Fruit fly (Drosophila melanogaster) whole organism, embryonic: ENCODE data around the gene CG31038.

Experiments used
- Bgb ChIP-seq: fragments of 200-800 bp; sonication (Bioruptor generic); IDR thresholded peaks from 2 replicates; pipeline ENCODE4 v1.3.6; 2022; ENCODE audit warnings: missing biosample characterization, missing genetic modification characterization; ENCODE audit not compliant: partially characterized antibody
- BtbVII ChIP-seq: fragments of 200-800 bp; sonication (Bioruptor generic); optimal IDR thresholded peaks from 3 replicates; lab custom pipeline; 2017; ENCODE audit warnings: missing biosample characterization, mild to moderate bottlenecking, missing genetic modification characterization
- CG10959 ChIP-seq: fragments of 200-800 bp; sonication (Bioruptor generic); IDR thresholded peaks from 2 replicates; pipeline ENCODE4 v1.3.6; 2022; ENCODE audit warnings: missing biosample characterization, missing genetic modification characterization
- CG12744 ChIP-seq: fragments of 200-800 bp; sonication (Bioruptor generic); optimal IDR thresholded peaks from 2 replicates; lab custom pipeline; 2016; ENCODE audit warnings: missing biosample characterization, missing genetic modification characterization
- CG1529 ChIP-seq: fragments of 200-800 bp; sonication (Bioruptor generic); optimal IDR thresholded peaks from 3 replicates; lab custom pipeline; 2018; ENCODE audit warnings: missing biosample characterization, missing genetic modification characterization
- CG17186 ChIP-seq: fragments of 200-800 bp; sonication (Bioruptor generic); optimal IDR thresholded peaks from 3 replicates; lab custom pipeline; 2017; ENCODE audit warnings: missing biosample characterization, missing genetic modification reagents, missing genetic modification characterization
- CG18262 ChIP-seq: fragments of 200-800 bp; optimal IDR thresholded peaks from 3 replicates; lab custom pipeline; 2019; ENCODE audit warnings: missing biosample characterization, mild to moderate bottlenecking, missing genetic modification characterization, moderate library complexity
- CG2120 ChIP-seq: fragments of 200-800 bp; sonication (Bioruptor generic); optimal IDR thresholded peaks from 3 replicates; lab custom pipeline; 2016; ENCODE audit warnings: missing biosample characterization, missing genetic modification characterization
- CG2199 ChIP-seq: fragments of 200-800 bp; sonication (Bioruptor generic); IDR thresholded peaks from 3 replicates; pipeline ENCODE4 v1.3.6; 2022; ENCODE audit warnings: missing biosample characterization, missing genetic modification characterization
- CG30403 ChIP-seq: fragments of 200-800 bp; sonication (Bioruptor generic); optimal IDR thresholded peaks from 3 replicates; lab custom pipeline; 2016; ENCODE audit warnings: missing biosample characterization, missing genetic modification characterization
- CG31365 ChIP-seq: fragments of 200-800 bp; sonication (Bioruptor generic); optimal IDR thresholded peaks from 2 replicates; lab custom pipeline; 2018; ENCODE audit warnings: missing biosample characterization, mild to moderate bottlenecking, missing genetic modification characterization
- CG34422 ChIP-seq: fragments of 200-800 bp; sonication (Bioruptor generic); IDR thresholded peaks from 3 replicates; pipeline ENCODE4 v1.3.6; 2022; ENCODE audit warnings: missing biosample characterization, missing genetic modification characterization
- CG4328 ChIP-seq: fragments of 200-800 bp; sonication (Bioruptor generic); optimal IDR thresholded peaks from 3 replicates; lab custom pipeline; 2017; ENCODE audit warnings: missing biosample characterization, missing genetic modification reagents, missing genetic modification characterization
- CG6175 ChIP-seq: fragments of 200-800 bp; sonication (Bioruptor generic); IDR thresholded peaks from 3 replicates; pipeline ENCODE4 v1.3.6; 2022; ENCODE audit warnings: missing biosample characterization, missing genetic modification characterization
- CG6272 ChIP-seq: fragments of 200-800 bp; sonication (Bioruptor generic); IDR thresholded peaks from 2 replicates; pipeline ENCODE4 v1.3.6; 2022; ENCODE audit warnings: missing biosample characterization, missing genetic modification characterization
- CG6654 ChIP-seq: fragments of 200-800 bp; sonication (Bioruptor generic); optimal IDR thresholded peaks from 2 replicates; lab custom pipeline; 2017; ENCODE audit warnings: missing biosample characterization, mild to moderate bottlenecking, missing genetic modification characterization
- CG6813 ChIP-seq: fragments of 200-800 bp; sonication (Bioruptor generic); optimal IDR thresholded peaks from 2 replicates; lab custom pipeline; 2017; ENCODE audit warnings: missing biosample characterization, missing genetic modification characterization, mild to moderate bottlenecking, moderate library complexity, missing genetic modification reagents
- CG8765 ChIP-seq: fragments of 200-800 bp; sonication (Bioruptor generic); IDR thresholded peaks from 2 replicates; pipeline ENCODE4 v1.3.6; 2022; ENCODE audit warnings: missing biosample characterization, missing genetic modification characterization
- CG9437 ChIP-seq: fragments of 200-800 bp; sonication (Bioruptor generic); optimal IDR thresholded peaks from 2 replicates; lab custom pipeline; 2018; ENCODE audit warnings: missing biosample characterization, mild to moderate bottlenecking, missing genetic modification characterization
- CG9797 ChIP-seq: fragments of 200-800 bp; sonication (Bioruptor generic); optimal IDR thresholded peaks from 3 replicates; lab custom pipeline; 2018; ENCODE audit warnings: missing biosample characterization, mild to moderate bottlenecking, missing genetic modification characterization
- CG9932 ChIP-seq: fragments of 200-800 bp; sonication (Bioruptor generic); IDR thresholded peaks from 2 replicates; pipeline ENCODE4 v1.3.6; 2022; ENCODE audit warnings: missing biosample characterization, missing genetic modification characterization
- Camta ChIP-seq: fragments of 200-800 bp; sonication (Bioruptor generic); optimal IDR thresholded peaks from 2 replicates; lab custom pipeline; 2016; ENCODE audit warnings: missing biosample characterization, missing genetic modification characterization
- Dfd ChIP-seq, 2 experiments: fragments of >200 bp; optimal IDR thresholded peaks; 2 replicates each; lab custom pipeline; 2017; ENCODE audit warnings: missing biosample characterization in 2 of 2, missing genetic modification characterization in 2 of 2
- Dll ChIP-seq: fragments of 200-800 bp; sonication (Bioruptor generic); IDR thresholded peaks from 4 replicates; pipeline ENCODE4 v1.3.6; 2022; ENCODE audit warnings: missing biosample characterization, missing genetic modification characterization; ENCODE audit not compliant: partially characterized antibody
- Doc2 ChIP-seq: fragments of 200-800 bp; sonication (Bioruptor generic); IDR thresholded peaks from 2 replicates; pipeline ENCODE4 v1.3.6; 2022; ENCODE audit warnings: missing biosample characterization, missing genetic modification characterization
- Dref ChIP-seq: fragments of 200-800 bp; sonication (Bioruptor generic); IDR thresholded peaks from 2 replicates; pipeline ENCODE4 v1.3.6; 2022; ENCODE audit warnings: missing biosample characterization, missing genetic modification characterization
- H2.0 ChIP-seq: fragments of 200-800 bp; sonication (Bioruptor generic); IDR thresholded peaks from 2 replicates; pipeline ENCODE4 v1.3.6; 2022; ENCODE audit warnings: missing biosample characterization, missing genetic modification characterization
- HLH3B ChIP-seq: fragments of 200-800 bp; sonication (Bioruptor generic); IDR thresholded peaks from 2 replicates; pipeline ENCODE4 v1.3.6; 2022; ENCODE audit warnings: missing biosample characterization, missing genetic modification characterization
- Hr51 ChIP-seq, 2 experiments: fragments of 200-800 bp; sonication (Bioruptor generic); optimal IDR thresholded peaks; 2 replicates in 1 of 2; 3 replicates in 1 of 2; lab custom pipeline; 2016 to 2018; ENCODE audit warnings: missing biosample characterization in 2 of 2, missing genetic modification characterization in 2 of 2, mild to moderate bottlenecking in 1 of 2, moderate library complexity in 1 of 2
- Hr78 ChIP-seq, 2 experiments: fragments of 200-800 bp in 1 of 2; fragments of >200 bp in 1 of 2; sonication (Bioruptor generic) in 1 of 2; optimal IDR thresholded peaks; 2 replicates each; lab custom pipeline; 2017 to 2019; ENCODE audit warnings: missing biosample characterization in 2 of 2, missing genetic modification characterization in 2 of 2, mild to moderate bottlenecking in 1 of 2, moderate library complexity in 1 of 2
- Lim3 ChIP-seq: fragments of 200-800 bp; sonication (Bioruptor generic); IDR thresholded peaks from 2 replicates; pipeline ENCODE4 v1.3.6; 2022; ENCODE audit warnings: missing biosample characterization, missing genetic modification characterization
- NFAT ChIP-seq: fragments of 200-800 bp; sonication (Bioruptor generic); IDR thresholded peaks from 2 replicates; pipeline ENCODE4 v1.3.6; 2022; ENCODE audit warnings: missing biosample characterization, missing genetic modification characterization
- Opbp ChIP-seq: fragments of 200-800 bp; sonication (Bioruptor generic); IDR thresholded peaks from 3 replicates; pipeline ENCODE4 v1.3.6; 2022; ENCODE audit warnings: missing biosample characterization, missing genetic modification characterization; ENCODE audit not compliant: partially characterized antibody
- Scr ChIP-seq: fragments of 200-800 bp; sonication (Bioruptor generic); IDR thresholded peaks from 2 replicates; pipeline ENCODE4 v1.3.6; 2022; ENCODE audit warnings: missing biosample characterization, missing genetic modification characterization; ENCODE audit not compliant: partially characterized antibody
- Ssrp ChIP-seq: fragments of 200-800 bp; sonication (Bioruptor generic); optimal IDR thresholded peaks from 2 replicates; lab custom pipeline; 2018; ENCODE audit warnings: missing biosample characterization, mild to moderate bottlenecking, missing genetic modification characterization, moderate library complexity
- ash1 ChIP-seq: fragments of 200-800 bp; sonication (Bioruptor generic); optimal IDR thresholded peaks from 2 replicates; lab custom pipeline; 2018; ENCODE audit warnings: missing biosample characterization, mild to moderate bottlenecking, missing genetic modification characterization
- cato ChIP-seq: fragments of 200-800 bp; sonication (Bioruptor generic); optimal IDR thresholded peaks from 2 replicates; lab custom pipeline; 2016; ENCODE audit warnings: missing biosample characterization, missing genetic modification characterization, borderline replicate concordance
- chif ChIP-seq, 2 experiments: fragments of 200-800 bp; sonication (Bioruptor generic); optimal IDR thresholded peaks; 3 replicates each; lab custom pipeline; 2016; ENCODE audit warnings: missing biosample characterization in 2 of 2, missing genetic modification characterization in 2 of 2
- ci ChIP-seq: fragments of 200-800 bp; sonication (Bioruptor generic); IDR thresholded peaks from 3 replicates; pipeline ENCODE4 v1.3.6; 2022; ENCODE audit warnings: missing biosample characterization, missing genetic modification characterization
- dan ChIP-seq: fragments of 200-800 bp; sonication (Bioruptor generic); IDR thresholded peaks from 2 replicates; pipeline ENCODE4 v1.3.6; 2022; ENCODE audit warnings: missing biosample characterization, missing genetic modification characterization
- esg ChIP-seq: fragments of 200-800 bp; sonication (Bioruptor generic); conservative IDR thresholded peaks from 2 replicates; pipeline ENCODE4 v1.3.6; 2022; ENCODE audit warnings: missing biosample characterization, missing genetic modification characterization
- grau ChIP-seq: fragments of 200-800 bp; optimal IDR thresholded peaks from 3 replicates; lab custom pipeline; 2019; ENCODE audit warnings: missing biosample characterization, mild to moderate bottlenecking, missing genetic modification characterization, moderate library complexity
- hb ChIP-seq: fragments of 200-800 bp; sonication (Bioruptor generic); IDR thresholded peaks from 3 replicates; pipeline ENCODE4 v1.3.6; 2022; ENCODE audit warnings: missing biosample characterization, missing genetic modification characterization; ENCODE audit not compliant: partially characterized antibody
- jumu ChIP-seq: fragments of 200-800 bp; sonication (Bioruptor generic); optimal IDR thresholded peaks from 3 replicates; lab custom pipeline; 2016; ENCODE audit warnings: missing biosample characterization, missing genetic modification characterization
- nom ChIP-seq: fragments of 200-800 bp; sonication (Bioruptor generic); optimal IDR thresholded peaks from 2 replicates; lab custom pipeline; 2017; ENCODE audit warnings: missing biosample characterization, missing genetic modification characterization, mild to moderate bottlenecking, moderate library complexity, missing genetic modification reagents
- peb ChIP-seq: fragments of 200-800 bp; sonication (Bioruptor generic); IDR thresholded peaks from 2 replicates; pipeline ENCODE4 v1.3.6; 2022; ENCODE audit warnings: missing biosample characterization, missing genetic modification characterization
- pros ChIP-seq: fragments of 200-800 bp; sonication (Bioruptor generic); optimal IDR thresholded peaks from 3 replicates; lab custom pipeline; 2019; ENCODE audit warnings: missing biosample characterization, mild to moderate bottlenecking, missing genetic modification characterization, moderate library complexity
- pum ChIP-seq: fragments of 200-800 bp; sonication (Bioruptor generic); optimal IDR thresholded peaks from 2 replicates; lab custom pipeline; 2016; ENCODE audit warnings: missing biosample characterization, missing genetic modification characterization
- unc-4 ChIP-seq: fragments of 200-800 bp; sonication (Bioruptor generic); IDR thresholded peaks from 2 replicates; pipeline ENCODE4 v1.3.6; 2022; ENCODE audit warnings: missing biosample characterization, missing genetic modification characterization; ENCODE audit not compliant: partially characterized antibody
- unpg ChIP-seq: fragments of 200-800 bp; sonication (Bioruptor generic); optimal IDR thresholded peaks from 3 replicates; lab custom pipeline; 2018; ENCODE audit warnings: missing biosample characterization, mild to moderate bottlenecking, missing genetic modification characterization, moderate library complexity
- wdn ChIP-seq: fragments of 200-800 bp; sonication (Bioruptor generic); IDR thresholded peaks from 2 replicates; pipeline ENCODE4 v1.3.6; 2022; ENCODE audit warnings: missing biosample characterization, missing genetic modification characterization
- zfh1 ChIP-seq: fragments of 200-800 bp; sonication (Bioruptor generic); IDR thresholded peaks from 3 replicates; pipeline ENCODE4 v1.3.6; 2022; ENCODE audit warnings: missing biosample characterization, missing genetic modification characterization

Gene CG31038

DNA sequence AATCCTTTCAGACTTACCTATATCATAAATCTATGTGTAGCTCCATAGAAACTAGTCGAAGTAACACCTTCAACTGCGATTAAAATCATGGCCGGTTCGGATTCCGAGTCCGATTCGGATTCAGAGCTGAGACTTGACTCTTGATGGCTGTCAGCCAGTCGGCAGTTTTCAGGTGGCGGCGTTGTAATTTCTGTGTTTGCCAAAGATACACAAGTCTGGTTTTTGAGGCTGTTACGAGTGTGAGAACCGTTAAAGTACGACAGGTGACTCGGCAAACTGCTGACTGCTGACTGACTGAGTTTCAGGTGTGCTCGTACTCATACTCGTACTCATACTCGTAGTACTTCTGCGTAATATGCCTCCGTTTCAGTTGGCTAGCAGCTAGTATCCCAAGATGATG lies 14.3 kb downstream of the CG31038 start (continued):
- no peak for TF ChIP-seq Lim3
- TF ChIP-seq chif (GFP tag; optimal IDR thresholded peaks at IDR 0.05; lab: Kevin White, UChicago), result no peak
- no peak for TF ChIP-seq Camta (GFP tag; lab: Kevin White, UChicago)
- no peak for TF ChIP-seq ci (GFP tag; lab: Robert Waterston, UW)
- TF ChIP-seq Dll (GFP tag; lab: Robert Waterston, UW), result no peak
- TF ChIP-seq BtbVII, result no peak
- TF ChIP-seq nom (GFP tag; lab: Kevin White, UChicago), result no peak
- TF ChIP-seq CG18262, result no peak
- no peak for TF ChIP-seq cato (GFP tag; lab: Kevin White, UChicago)
- no peak for TF ChIP-seq H2.0
- no peak for TF ChIP-seq grau
- no peak for TF ChIP-seq CG9437 (GFP tag; lab: Kevin White, UChicago)
- no peak for TF ChIP-seq CG9797
- peak; percentile 64 for TF ChIP-seq CG6813
- TF ChIP-seq CG6175 (GFP tag; lab: Robert Waterston, UW), result no peak
- no peak for TF ChIP-seq Bgb
- TF ChIP-seq CG8765 (GFP tag; lab: Robert Waterston, UW), result no peak
- TF ChIP-seq CG2120, result peak; percentile 48
- no peak for TF ChIP-seq unc-4 (GFP tag; lab: Robert Waterston, UW)
- no peak for TF ChIP-seq wdn (GFP tag; lab: Robert Waterston, UW)
- no peak for TF ChIP-seq CG17186
- no peak for TF ChIP-seq dan (GFP tag; lab: Robert Waterston, UW)
- no peak for TF ChIP-seq Dref (GFP tag; lab: Robert Waterston, UW)
- no peak for TF ChIP-seq CG34422 (GFP tag; lab: Robert Waterston, UW)
- no peak for TF ChIP-seq Opbp
- TF ChIP-seq Hr78 (GFP tag; optimal IDR thresholded peaks at IDR 0.05; lab: Kevin White, UChicago), result no peak
- no peak for TF ChIP-seq pum (GFP tag; lab: Kevin White, UChicago)
- peak in 1 of 2 experiments; percentile 9 for TF ChIP-seq Hr51 (GFP tag; optimal IDR thresholded peaks at IDR 0.05; lab: Kevin White, UChicago)
- no peak for TF ChIP-seq hb (GFP tag; lab: Robert Waterston, UW)
- TF ChIP-seq unpg, result peak; percentile 29
- TF ChIP-seq esg (GFP tag; lab: Robert Waterston, UW), result no peak
- no peak for TF ChIP-seq NFAT (GFP tag; lab: Robert Waterston, UW)
- TF ChIP-seq zfh1, result no peak
- TF ChIP-seq CG2199 (GFP tag; lab: Robert Waterston, UW), result no peak
- no peak for TF ChIP-seq jumu
- no peak for TF ChIP-seq CG30403 (GFP tag; lab: Kevin White, UChicago)
- no peak for TF ChIP-seq ash1 (GFP tag; lab: Kevin White, UChicago)
- TF ChIP-seq Ssrp (tag; lab: Kevin White, UChicago), result no peak
- TF ChIP-seq Doc2, result no peak
- no peak for TF ChIP-seq CG6272 (GFP tag; lab: Robert Waterston, UW)
- no peak for TF ChIP-seq CG10959
- no peak for TF ChIP-seq HLH3B
- no peak for TF ChIP-seq Dfd (GFP tag; optimal IDR thresholded peaks at IDR 0.05; lab: Kevin White, UChicago)
- peak; percentile 19 for TF ChIP-seq CG31365 (tag; lab: Kevin White, UChicago)
- TF ChIP-seq CG9932 (GFP tag; lab: Robert Waterston, UW), result no peak; the same call in 1 of the 2 replicates
- no peak for TF ChIP-seq CG4328 (GFP tag; lab: Kevin White, UChicago)
- no peak for TF ChIP-seq peb (GFP tag; lab: Robert Waterston, UW)
- no peak for TF ChIP-seq pros (GFP tag; lab: Kevin White, UChicago)
- no peak for TF ChIP-seq Scr (GFP tag; lab: Robert Waterston, UW)
- no peak for TF ChIP-seq CG12744 (GFP tag; lab: Kevin White, UChicago)
- no peak for TF ChIP-seq CG6654
- no peak for TF ChIP-seq CG1529
